Worm (Caenorhabditis elegans): ENCODE results near the gene nucb-1.
A peak's percentile ranks its signal among the peaks of the same experiment; 100 is the strongest.

- no peak for TF ChIP-seq fkh-10 (GFP tag; optimal IDR thresholded peaks at IDR 0.05)
- TF ChIP-seq lin-13 (GFP tag; optimal IDR thresholded peaks at IDR 0.05) = no peak
- peak; percentile 28 for TF ChIP-seq nhr-77 (tag; optimal IDR thresholded peaks at IDR 0.05)
- no peak for TF ChIP-seq lin-39 (tag; optimal IDR thresholded peaks at IDR 0.05)
- no peak for TF ChIP-seq zag-1 (tag; optimal IDR thresholded peaks at IDR 0.05)
- TF ChIP-seq nhr-28 (tag; optimal IDR thresholded peaks at IDR 0.05) = no peak
- peak; percentile 37 to 69 for TF ChIP-seq lin-35 (GFP tag; optimal IDR thresholded peaks at IDR 0.05)
- TF ChIP-seq pag-3 (tag; optimal IDR thresholded peaks at IDR 0.05; ENCODE audit: borderline replicate concordance, insufficient read depth) = no peak
- TF ChIP-seq egl-27 (tag; optimal IDR thresholded peaks at IDR 0.05) = peak in 1 of 2 experiments; percentile 42
- no peak for TF ChIP-seq ets-5 (GFP tag; IDR thresholded peaks at IDR 0.05)
Observed at ce11 chrX:10158716-10159115, 38.8 kb upstream of the nucb-1 start, which contains the start of gene erd-2.1.
